Worm (Caenorhabditis elegans) whole organism, L1 larva: ENCODE measurements around the gene Y102A11A.9.
"Not testable (repeated sequence)": the region's sequence is repeated elsewhere in the genome, so short reads cannot be mapped to it uniquely, and the experiment has no call there.

Experiments
- efl-1 ChIP-seq, 4 experiments: fragments of 150-350 bp; optimal IDR thresholded peaks in 3 of 4; peaks in 1 of 4; 1 replicate in 1 of 4; 2 replicates in 3 of 4; lab custom pipeline; 2014; ENCODE audit warnings: missing biosample characterization in 2 of 4, missing genetic modification characterization in 2 of 4, missing genetic modification reagents in 2 of 4
- lin-13 ChIP-seq: fragments of 150-350 bp; optimal IDR thresholded peaks from 2 replicates; lab custom pipeline; 2014; ENCODE audit warnings: missing biosample characterization, missing genetic modification reagents, missing genetic modification characterization

DNA sequence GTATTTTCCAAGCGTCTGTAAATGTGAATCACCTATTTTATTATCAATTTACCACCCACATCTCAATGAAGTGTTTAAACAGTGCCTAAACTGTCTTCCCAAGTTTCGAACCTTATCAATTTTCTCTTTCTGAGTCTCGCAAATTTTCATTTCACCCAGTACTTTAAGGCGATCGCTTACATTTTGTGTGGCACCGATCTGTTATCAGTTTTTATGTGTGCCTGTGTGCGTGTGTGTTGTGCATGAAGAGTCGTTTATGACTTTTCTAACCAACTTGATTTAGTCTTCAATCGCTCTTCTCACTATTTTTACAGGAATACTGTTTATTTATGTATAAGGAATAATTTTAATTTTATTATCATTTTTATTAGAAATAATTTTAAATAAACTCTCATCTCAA, 12.5 kb downstream of the Y102A11A.9 start:
- TF ChIP-seq lin-13; efl-1 (optimal IDR thresholded peaks at IDR 0.05; lab: Kevin White, UChicago); efl-1 (GFP tag; optimal IDR thresholded peaks at IDR 0.05 in 1 of 2; lab: Kevin White, UChicago): not testable (repeated sequence)
